Worm (Caenorhabditis elegans): ENCODE results near the gene poml-1.

DNA sequence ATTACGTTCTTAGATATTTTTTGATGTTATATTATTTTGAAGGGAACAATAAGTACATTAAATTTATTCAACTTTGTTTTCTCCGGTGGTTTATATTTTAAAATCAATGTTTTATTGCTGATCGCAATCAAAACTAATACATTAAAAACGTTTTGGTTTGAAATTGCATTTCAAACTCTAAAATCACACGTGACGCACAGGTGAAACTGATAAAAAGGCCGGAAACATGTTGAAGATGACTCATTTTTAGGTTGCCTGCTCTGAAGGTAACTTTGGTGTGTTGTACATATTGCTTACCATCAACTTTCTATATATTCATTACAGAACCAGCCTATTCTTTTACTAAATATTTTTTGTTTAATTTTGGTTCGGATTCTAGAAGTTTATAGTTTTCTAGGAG lies 37.0 kb downstream of the poml-1 start:
- TF ChIP-seq nfyb-1 (GFP tag; IDR thresholded peaks at IDR 0.05) (no peak), ztf-26 (tag; optimal IDR thresholded peaks at IDR 0.05) (no peak), lin-35 (GFP tag; optimal IDR thresholded peaks at IDR 0.05) (no peak), Y95B8A.8 (GFP tag; IDR thresholded peaks at IDR 0.05) (no peak), repo-1 (tag; optimal IDR thresholded peaks at IDR 0.05) (no peak), ZK185.1 (tag; optimal IDR thresholded peaks at IDR 0.05; ENCODE audit: poor library complexity, severe bottlenecking) (no peak), nhr-179 (tag; optimal IDR thresholded peaks at IDR 0.05) (no peak), Y67H2A.10 (GFP tag; conservative IDR thresholded peaks at IDR 0.05) (no peak), aptf-2 (GFP tag; conservative IDR thresholded peaks at IDR 0.05) (no peak), snpc-4 (GFP tag; optimal IDR thresholded peaks at IDR 0.05) (no peak), snpc-4 (tag; optimal IDR thresholded peaks at IDR 0.05) (no peak), ccch-3 (GFP tag; optimal IDR thresholded peaks at IDR 0.05) (no peak), Y53G8AR.9 (GFP tag; conservative IDR thresholded peaks at IDR 0.05) (no peak), F22D6.2 (tag; optimal IDR thresholded peaks at IDR 0.05) (no peak)
